Worm (Caenorhabditis elegans) whole organism, L3 larva: Measurements from ENCODE around the gene gly-3.

Experiments
- egl-27 ChIP-seq: sonication (generic microtip); optimal IDR thresholded peaks from 4 replicates; lab custom pipeline; 2017; ENCODE audit warnings: missing biosample characterization, missing genetic modification reagents, missing genetic modification characterization
- jun-1 ChIP-seq: fragments of 150-350 bp; optimal IDR thresholded peaks from 2 replicates; lab custom pipeline; 2014; ENCODE audit warnings: missing biosample characterization, missing genetic modification reagents, missing genetic modification characterization
- nhr-23 ChIP-seq: fragments of 150-350 bp; optimal IDR thresholded peaks from 2 replicates; lab custom pipeline; 2014; ENCODE audit warnings: missing biosample characterization, missing genetic modification reagents, missing genetic modification characterization
- snpc-4 ChIP-seq: fragments of 150-350 bp; optimal IDR thresholded peaks from 2 replicates; lab custom pipeline; 2014; ENCODE audit warnings: missing biosample characterization, missing genetic modification characterization
- ztf-11 ChIP-seq: fragments of 150-350 bp; optimal IDR thresholded peaks from 2 replicates; lab custom pipeline; 2014; ENCODE audit warnings: missing biosample characterization, missing genetic modification characterization

DNA sequence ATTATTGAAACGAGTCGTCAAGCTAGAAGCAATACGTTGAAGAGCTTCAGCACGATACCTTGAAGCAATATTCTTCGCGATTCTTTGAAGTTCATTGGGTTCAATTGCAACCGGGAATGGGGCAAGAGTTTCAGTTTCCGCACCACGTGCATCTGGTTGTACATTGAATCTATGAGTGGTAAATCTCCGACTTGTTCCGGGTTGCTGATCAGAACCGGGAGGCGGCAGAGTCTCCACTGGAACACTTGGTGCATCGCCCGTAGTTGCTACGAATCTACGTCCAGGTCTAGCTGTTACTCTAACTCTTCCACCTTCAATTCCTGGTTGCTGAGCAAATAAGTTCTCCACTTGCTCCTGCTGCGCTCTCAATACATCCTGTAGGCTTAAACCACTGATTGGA is 28.5 kb downstream of the gly-3 start:
- TF ChIP-seq snpc-4 (tag; lab: Kevin White, UChicago) (no peak), jun-1 (tag; lab: Kevin White, UChicago) (no peak), nhr-23 (tag; lab: Kevin White, UChicago) (no peak), egl-27 (tag; lab: Kevin White, UChicago) (no peak), ztf-11 (no peak)
